Worm (Caenorhabditis elegans) whole organism, midembryonic: ENCODE measurements around the gene C25H3.1.

Source experiments
- T22C8.4 ChIP-seq: fragments of 200-800 bp; sonication (Bioruptor generic); IDR thresholded peaks from 2 replicates; pipeline ENCODE4 v1.3.6; 2022; ENCODE audit warnings: missing genetic modification characterization, missing compliant biosample characterization
- cog-1 ChIP-seq: sonication (generic microtip); optimal IDR thresholded peaks from 2 replicates; lab custom pipeline; 2016; ENCODE audit warnings: missing genetic modification characterization, missing compliant biosample characterization
- flt-1 ChIP-seq: fragments of 200-800 bp; sonication (Bioruptor generic); IDR thresholded peaks from 2 replicates; pipeline ENCODE4 v1.3.6; 2022; ENCODE audit warnings: missing genetic modification characterization, missing compliant biosample characterization
- klf-2 ChIP-seq: fragments of 200-800 bp; sonication (Bioruptor generic); conservative IDR thresholded peaks from 2 replicates; pipeline ENCODE4 v1.3.6; 2022; ENCODE audit warnings: missing genetic modification reagents, missing genetic modification characterization, missing compliant biosample characterization
- med-1 ChIP-seq: sonication (generic microtip); optimal IDR thresholded peaks from 2 replicates; lab custom pipeline; 2017; ENCODE audit warnings: missing genetic modification characterization, mild to moderate bottlenecking, missing compliant biosample characterization, antibody characterized with exemption, missing genetic modification reagents; ENCODE audit not compliant: insufficient read depth
- ref-1 ChIP-seq: fragments of 200-800 bp; sonication (Bioruptor generic); conservative IDR thresholded peaks from 2 replicates; pipeline ENCODE4 v1.3.6; 2022; ENCODE audit warnings: missing genetic modification reagents, missing genetic modification characterization, missing compliant biosample characterization
- tab-1 ChIP-seq: fragments of 200-800 bp; sonication (Bioruptor generic); IDR thresholded peaks from 2 replicates; pipeline ENCODE4 v1.3.6; 2022; ENCODE audit warnings: missing genetic modification characterization, missing compliant biosample characterization
- ztf-23 ChIP-seq: fragments of 200-800 bp; sonication (Bioruptor generic); IDR thresholded peaks from 2 replicates; pipeline ENCODE4 v1.3.6; 2022; ENCODE audit warnings: missing genetic modification reagents, missing genetic modification characterization, missing compliant biosample characterization
- ztf-29 ChIP-seq: fragments of 200-800 bp; sonication (Bioruptor generic); IDR thresholded peaks from 2 replicates; pipeline ENCODE4 v1.3.6; 2022; ENCODE audit warnings: missing genetic modification reagents, missing genetic modification characterization, missing compliant biosample characterization

The C25H3.1 gene

ce11 chrII:5710835-5711234, 12.0 kb downstream of the C25H3.1 start:
- no peak for TF ChIP-seq tab-1 (GFP tag; lab: Robert Waterston, UW)
- no peak for TF ChIP-seq flt-1
- no peak for TF ChIP-seq ztf-29 (GFP tag; lab: Robert Waterston, UW)
- TF ChIP-seq ztf-23 (GFP tag; lab: Robert Waterston, UW), result no peak
- TF ChIP-seq T22C8.4 (GFP tag; lab: Robert Waterston, UW), result no peak

ce11 chrII:5712126-5712525, 13.3 kb downstream of the C25H3.1 start:
- TF ChIP-seq flt-1, result no peak
- TF ChIP-seq med-1 (GFP tag; lab: Kevin White, UChicago), result no peak
- no peak for TF ChIP-seq ztf-29 (GFP tag; lab: Robert Waterston, UW)
- TF ChIP-seq ref-1 (GFP tag; lab: Robert Waterston, UW), result no peak
- TF ChIP-seq cog-1, result no peak
- TF ChIP-seq tab-1 (GFP tag; lab: Robert Waterston, UW), result no peak
- TF ChIP-seq klf-2 (GFP tag; lab: Robert Waterston, UW), result no peak
- TF ChIP-seq T22C8.4 (GFP tag; lab: Robert Waterston, UW), result no peak
- TF ChIP-seq ztf-23 (GFP tag; lab: Robert Waterston, UW), result no peak

- TF ChIP-seq flt-1 (0 out of 2 replicates have a peak, but pooled peaks have one; percentile 13), klf-2 (GFP tag; lab: Robert Waterston, UW) (no peak)
These were observed 15.9 kb downstream of the C25H3.1 start, which contains the start of the genes tiar-1 and lelo-4 for ce11 chrII:5714807-5715206. tiar-1 (minus strand) TSS chrII:5714823. lelo-4 (plus strand) TSS chrII:5714924.

- TF ChIP-seq klf-2 (GFP tag; lab: Robert Waterston, UW), result no peak
- no peak for TF ChIP-seq T22C8.4 (GFP tag; lab: Robert Waterston, UW)
- no peak for TF ChIP-seq ref-1 (GFP tag; lab: Robert Waterston, UW)
- no peak for TF ChIP-seq med-1 (GFP tag; lab: Kevin White, UChicago)
- TF ChIP-seq ztf-23 (GFP tag; lab: Robert Waterston, UW), result no peak
- TF ChIP-seq tab-1 (GFP tag; lab: Robert Waterston, UW), result no peak
- TF ChIP-seq cog-1, result no peak
- TF ChIP-seq ztf-29 (GFP tag; lab: Robert Waterston, UW), result no peak
- no peak for TF ChIP-seq flt-1
These were observed 17.0 kb downstream of the C25H3.1 start, which contains the start of the genes C18A3.10 and C18A3.3 for ce11 chrII:5715745-5716357. C18A3.10 (minus strand) TSS chrII:5715845. C18A3.3 (plus strand) TSS chrII:5716307.

ce11 chrII:5717831-5718230, 19.0 kb downstream of the C25H3.1 start, which contains the start of gene zipt-3:
zipt-3 (plus strand) TSS chrII:5718131.
- TF ChIP-seq klf-2 (GFP tag; lab: Robert Waterston, UW) (no peak), T22C8.4 (GFP tag; lab: Robert Waterston, UW) (no peak)

- no peak for TF ChIP-seq ref-1 (GFP tag; lab: Robert Waterston, UW)
- no peak for TF ChIP-seq cog-1
- no peak for TF ChIP-seq T22C8.4 (GFP tag; lab: Robert Waterston, UW)
- TF ChIP-seq klf-2 (GFP tag; lab: Robert Waterston, UW), result no peak
- TF ChIP-seq tab-1 (GFP tag; lab: Robert Waterston, UW), result no peak
- TF ChIP-seq med-1 (GFP tag; lab: Kevin White, UChicago), result no peak
- no peak for TF ChIP-seq flt-1
- no peak for TF ChIP-seq ztf-29 (GFP tag; lab: Robert Waterston, UW)
- TF ChIP-seq ztf-23 (GFP tag; lab: Robert Waterston, UW), result no peak
These were observed 21.0 kb downstream of the C25H3.1 start, which contains the start of gene damt-1 for ce11 chrII:5719848-5720247. damt-1 (plus strand) TSS chrII:5720148.

DNA sequence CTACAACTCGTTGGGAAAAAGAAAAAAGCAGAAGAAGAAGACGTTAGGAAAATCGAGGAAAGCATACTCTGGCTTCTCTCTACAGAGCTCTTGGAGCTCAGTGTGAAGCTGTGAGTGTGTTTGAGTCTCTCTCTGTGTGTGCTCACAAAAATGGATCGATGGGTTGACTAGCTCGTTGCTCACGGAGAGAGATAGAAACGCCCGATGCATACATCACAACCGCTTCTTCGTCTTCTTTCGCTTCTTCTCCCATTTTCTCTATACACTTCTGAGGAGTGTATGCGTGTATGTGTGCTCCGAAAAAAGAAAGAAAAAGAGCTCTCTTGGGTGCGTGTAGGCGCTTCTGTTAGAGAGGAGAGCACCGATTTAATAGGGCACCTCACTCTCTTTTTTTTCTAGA, 26.2 kb downstream of the C25H3.1 start:
- TF ChIP-seq ztf-23 (GFP tag; lab: Robert Waterston, UW) (no peak), klf-2 (GFP tag; lab: Robert Waterston, UW) (no peak), flt-1 (no peak), tab-1 (GFP tag; lab: Robert Waterston, UW) (no peak), med-1 (GFP tag; lab: Kevin White, UChicago) (no peak), ref-1 (GFP tag; lab: Robert Waterston, UW) (no peak), T22C8.4 (GFP tag; lab: Robert Waterston, UW) (no peak), cog-1 (no peak), ztf-29 (GFP tag; lab: Robert Waterston, UW) (no peak)

- TF ChIP-seq cog-1, result no peak
- TF ChIP-seq flt-1, result no peak
- TF ChIP-seq tab-1 (GFP tag; lab: Robert Waterston, UW), result no peak
- no peak for TF ChIP-seq ref-1 (GFP tag; lab: Robert Waterston, UW)
- no peak for TF ChIP-seq ztf-23 (GFP tag; lab: Robert Waterston, UW)
- TF ChIP-seq T22C8.4 (GFP tag; lab: Robert Waterston, UW), result no peak
- no peak for TF ChIP-seq ztf-29 (GFP tag; lab: Robert Waterston, UW)
- no peak for TF ChIP-seq klf-2 (GFP tag; lab: Robert Waterston, UW)
- TF ChIP-seq med-1 (GFP tag; lab: Kevin White, UChicago), result no peak
These were observed 28.8 kb downstream of the C25H3.1 start, which contains the start of gene rab-3 for ce11 chrII:5727707-5728106. rab-3 (minus strand) TSS chrII:5727853.

DNA sequence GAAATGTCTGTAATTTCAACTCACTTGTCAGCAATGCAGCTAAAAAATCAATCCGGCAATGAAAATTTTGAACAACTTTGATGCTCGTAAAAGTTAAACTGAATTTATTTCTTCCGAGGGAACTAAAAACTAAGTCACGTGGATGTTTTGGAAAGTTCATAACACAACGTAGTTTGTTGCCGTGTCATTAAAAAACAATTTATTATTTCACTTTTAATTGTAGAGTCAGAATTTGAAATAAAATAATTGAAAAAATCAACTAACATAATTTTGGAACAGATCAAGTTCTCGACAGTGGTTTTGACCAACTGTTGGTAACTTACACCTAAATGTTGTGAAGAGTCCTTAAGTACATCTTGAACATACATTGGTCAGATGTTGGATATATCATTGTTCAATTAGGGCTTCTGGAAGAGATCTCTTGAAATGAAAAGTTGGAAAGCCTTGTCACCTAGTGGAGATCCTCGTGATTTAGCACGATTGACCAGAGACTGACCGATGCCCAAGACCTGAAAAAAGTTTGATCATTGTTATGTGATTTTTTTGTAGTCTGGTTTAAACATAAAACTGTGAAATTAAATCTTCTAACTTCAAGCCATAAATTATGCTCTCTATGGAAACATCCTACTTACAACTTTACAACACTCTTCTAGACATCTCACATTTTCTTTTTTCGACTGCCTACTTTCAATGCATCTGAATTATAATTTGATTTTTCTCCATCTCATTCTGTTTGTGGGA, 31.6 kb downstream of the C25H3.1 start, which contains the start of the genes C18A3.7 and C18A3.11:
TSS of gene C18A3.7 (minus strand) at position 101 of the 741 bp plus-strand sequence.
TSS of gene C18A3.11 (plus strand) at position 691 of the 741 bp plus-strand sequence.
- no peak for TF ChIP-seq ztf-29 (GFP tag; lab: Robert Waterston, UW)
- no peak for TF ChIP-seq flt-1
- no peak for TF ChIP-seq ztf-23 (GFP tag; lab: Robert Waterston, UW)
- TF ChIP-seq cog-1, result no peak
- TF ChIP-seq klf-2 (GFP tag; lab: Robert Waterston, UW), result no peak
- TF ChIP-seq med-1 (GFP tag; lab: Kevin White, UChicago), result no peak
- TF ChIP-seq T22C8.4 (GFP tag; lab: Robert Waterston, UW), result no peak
- TF ChIP-seq ref-1 (GFP tag; lab: Robert Waterston, UW), result no peak
- no peak for TF ChIP-seq tab-1 (GFP tag; lab: Robert Waterston, UW)
